Worm (Caenorhabditis elegans): ENCODE results near the gene T08G5.3.

ce11 chrV:13980807-13981206 lies 46.5 kb downstream of the T08G5.3 start, which contains the start of gene eol-1:
- no peak for TF ChIP-seq crh-2 (tag; optimal IDR thresholded peaks at IDR 0.05)
- no peak for TF ChIP-seq unc-62 (GFP tag; optimal IDR thresholded peaks at IDR 0.05)
- TF ChIP-seq zag-1 (tag; optimal IDR thresholded peaks at IDR 0.05): no peak
- no peak for TF ChIP-seq egl-27 (tag; optimal IDR thresholded peaks at IDR 0.05)
- no peak for TF ChIP-seq nhr-11 (tag; optimal IDR thresholded peaks at IDR 0.05)
- TF ChIP-seq snpc-4 (tag; optimal IDR thresholded peaks at IDR 0.05): no peak
- TF ChIP-seq unc-39 (tag; optimal IDR thresholded peaks at IDR 0.05): no peak
- no peak for TF ChIP-seq gmeb-1 (tag; optimal IDR thresholded peaks at IDR 0.05)
- TF ChIP-seq elt-1 (tag; optimal IDR thresholded peaks at IDR 0.05): no peak

All from whole organism, L2 larva.